Worm (Caenorhabditis elegans): ENCODE results near the gene F48F7.5.

DNA sequence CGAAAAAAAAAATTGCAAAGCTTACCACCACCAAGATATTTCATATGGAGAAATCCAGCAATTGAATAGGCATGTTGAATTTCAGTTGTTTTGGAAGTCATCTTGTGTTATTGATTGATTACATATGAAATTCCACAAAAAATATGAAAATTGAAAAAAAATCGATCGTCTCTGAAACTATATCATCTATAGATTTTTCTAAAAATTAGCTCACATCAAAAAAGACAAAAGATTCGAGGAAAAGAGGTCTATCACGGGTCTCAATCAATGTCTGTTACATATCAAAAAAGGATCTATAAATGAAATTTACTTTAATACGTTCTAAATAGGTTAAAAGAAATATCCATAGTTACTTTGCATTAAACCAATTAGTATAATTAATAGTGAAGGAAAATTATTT, 37.0 kb downstream of the F48F7.5 start, which contains the start of gene tbc-19:
- TF ChIP-seq lin-39 (tag; optimal IDR thresholded peaks at IDR 0.05) = no peak
- no peak for TF ChIP-seq zag-1 (tag; optimal IDR thresholded peaks at IDR 0.05)
- TF ChIP-seq pha-4 (tag; optimal IDR thresholded peaks at IDR 0.05) = no peak
- TF ChIP-seq elt-3 (tag; optimal IDR thresholded peaks at IDR 0.05) = no peak
- no peak for TF ChIP-seq nhr-76 (tag; optimal IDR thresholded peaks at IDR 0.05)
- no peak for TF ChIP-seq tbx-2 (tag; optimal IDR thresholded peaks at IDR 0.05)
- no peak for TF ChIP-seq ZK546.5 (tag; optimal IDR thresholded peaks at IDR 0.05)
- no peak for TF ChIP-seq ceh-82 (tag; optimal IDR thresholded peaks at IDR 0.05)
- TF ChIP-seq ama-1 (optimal IDR thresholded peaks at IDR 0.05) = no peak
- TF ChIP-seq R02D3.7 (tag; optimal IDR thresholded peaks at IDR 0.05) = no peak

All from whole organism, L3 larva.